Fruit fly (Drosophila melanogaster) whole organism, prepupa: ENCODE data around the gene tey.

Experiments used
- Blimp-1 ChIP-seq: fragments of 200-800 bp; sonication (Bioruptor generic); optimal IDR thresholded peaks from 3 replicates; lab custom pipeline; 2017; ENCODE audit warnings: missing biosample characterization, missing genetic modification characterization, mild to moderate bottlenecking, moderate library complexity, missing genetic modification reagents
- CG10631 ChIP-seq: fragments of 200-800 bp; sonication (Bioruptor generic); optimal IDR thresholded peaks from 2 replicates; lab custom pipeline; 2016; ENCODE audit warnings: missing biosample characterization, missing genetic modification characterization
- CG10669 ChIP-seq: fragments of 200-800 bp; sonication (Bioruptor generic); optimal IDR thresholded peaks from 3 replicates; lab custom pipeline; 2018; ENCODE audit warnings: missing biosample characterization, mild to moderate bottlenecking, missing genetic modification characterization, moderate library complexity
- CG11294 ChIP-seq: fragments of 200-800 bp; sonication (Bioruptor generic); IDR thresholded peaks from 2 replicates; pipeline ENCODE4 v1.3.6; 2022; ENCODE audit warnings: missing biosample characterization, missing genetic modification characterization
- CG11762 ChIP-seq: fragments of 200-800 bp; sonication (Bioruptor generic); optimal IDR thresholded peaks from 3 replicates; lab custom pipeline; 2016; ENCODE audit warnings: missing biosample characterization, missing genetic modification characterization; ENCODE audit not compliant: insufficient read depth
- CG11902 ChIP-seq: fragments of 200-800 bp; sonication (Bioruptor generic); optimal IDR thresholded peaks from 3 replicates; lab custom pipeline; 2016; ENCODE audit warnings: missing biosample characterization, missing genetic modification characterization
- CG15336 ChIP-seq: fragments of 200-800 bp; sonication (Bioruptor generic); IDR thresholded peaks from 2 replicates; pipeline ENCODE4 v1.3.6; 2022; ENCODE audit warnings: missing biosample characterization, missing genetic modification characterization
- CG1621 ChIP-seq: fragments of 200-800 bp; sonication (Bioruptor generic); optimal IDR thresholded peaks from 3 replicates; lab custom pipeline; 2018; ENCODE audit warnings: missing biosample characterization, mild to moderate bottlenecking, missing genetic modification characterization
- CG16779 ChIP-seq: fragments of 200-800 bp; sonication (Bioruptor generic); optimal IDR thresholded peaks from 3 replicates; lab custom pipeline; 2017; ENCODE audit warnings: missing biosample characterization, mild to moderate bottlenecking, missing genetic modification characterization
- CG3032 ChIP-seq: fragments of 200-800 bp; optimal IDR thresholded peaks from 2 replicates; lab custom pipeline; 2019; ENCODE audit warnings: missing biosample characterization, mild to moderate bottlenecking, missing genetic modification characterization, moderate library complexity
- CG31627 ChIP-seq: fragments of 200-800 bp; sonication (Bioruptor generic); optimal IDR thresholded peaks from 3 replicates; lab custom pipeline; 2016; ENCODE audit warnings: missing biosample characterization, missing genetic modification characterization
- CG32006 ChIP-seq: fragments of 200-800 bp; sonication (Bioruptor generic); optimal IDR thresholded peaks from 3 replicates; lab custom pipeline; 2017; ENCODE audit warnings: missing biosample characterization, mild to moderate bottlenecking, missing genetic modification characterization
- CG34406 ChIP-seq: fragments of 200-800 bp; sonication (Bioruptor generic); optimal IDR thresholded peaks from 3 replicates; lab custom pipeline; 2016; ENCODE audit warnings: missing biosample characterization, missing genetic modification characterization
- CG3919 ChIP-seq: fragments of 200-800 bp; sonication (Bioruptor generic); optimal IDR thresholded peaks from 3 replicates; lab custom pipeline; 2016; ENCODE audit warnings: missing biosample characterization, missing genetic modification characterization
- CG4318 ChIP-seq: fragments of 200-800 bp; sonication (Bioruptor generic); optimal IDR thresholded peaks from 3 replicates; lab custom pipeline; 2017; ENCODE audit warnings: missing biosample characterization, mild to moderate bottlenecking, missing genetic modification characterization
- CG6163 ChIP-seq: fragments of 200-800 bp; sonication (Bioruptor generic); IDR thresholded peaks from 3 replicates; pipeline ENCODE4 v1.3.6; 2022; ENCODE audit warnings: missing biosample characterization, missing genetic modification characterization
- CG6276 ChIP-seq: fragments of 200-800 bp; sonication (Bioruptor generic); optimal IDR thresholded peaks from 2 replicates; lab custom pipeline; 2017; ENCODE audit warnings: missing biosample characterization, mild to moderate bottlenecking, missing genetic modification characterization
- CG6792 ChIP-seq: fragments of 200-800 bp; sonication (Bioruptor generic); optimal IDR thresholded peaks from 3 replicates; lab custom pipeline; 2016; ENCODE audit warnings: missing biosample characterization, missing genetic modification characterization
- CG7368 ChIP-seq: fragments of 200-800 bp; sonication (Bioruptor generic); optimal IDR thresholded peaks from 3 replicates; lab custom pipeline; 2016; ENCODE audit warnings: missing biosample characterization, missing genetic modification characterization
- CG8119 ChIP-seq: fragments of 200-800 bp; sonication (Bioruptor generic); IDR thresholded peaks from 3 replicates; pipeline ENCODE4 v1.3.6; 2022; ENCODE audit warnings: missing biosample characterization, missing genetic modification characterization
- CG8319 ChIP-seq: fragments of 200-800 bp; sonication (Bioruptor generic); optimal IDR thresholded peaks from 3 replicates; lab custom pipeline; 2016; ENCODE audit warnings: missing biosample characterization, missing genetic modification characterization
- CG8632 ChIP-seq: fragments of 200-800 bp; sonication (Bioruptor generic); optimal IDR thresholded peaks from 3 replicates; lab custom pipeline; 2016; ENCODE audit warnings: missing biosample characterization, missing genetic modification characterization
- CG9139 ChIP-seq: fragments of 200-800 bp; sonication (Bioruptor generic); optimal IDR thresholded peaks from 3 replicates; lab custom pipeline; 2017; ENCODE audit warnings: missing biosample characterization, mild to moderate bottlenecking, missing genetic modification characterization
- Eip78C ChIP-seq: fragments of 200-800 bp; sonication (Bioruptor generic); peaks from one replicate; lab custom pipeline; 2016; ENCODE audit warnings: missing biosample characterization, missing genetic modification characterization
- Eip93F ChIP-seq: fragments of 200-800 bp; sonication (Bioruptor generic); optimal IDR thresholded peaks from 2 replicates; lab custom pipeline; 2016; ENCODE audit warnings: missing biosample characterization, mild to moderate bottlenecking, missing genetic modification characterization
- Ets21C ChIP-seq: fragments of 200-800 bp; sonication (Bioruptor generic); optimal IDR thresholded peaks from 3 replicates; lab custom pipeline; 2016; ENCODE audit warnings: missing biosample characterization, missing genetic modification characterization
- Ets96B ChIP-seq: fragments of 200-800 bp; optimal IDR thresholded peaks from 2 replicates; lab custom pipeline; 2019; ENCODE audit warnings: missing biosample characterization, mild to moderate bottlenecking, missing genetic modification characterization, moderate library complexity
- Gug ChIP-seq: fragments of 200-800 bp; sonication (Bioruptor generic); IDR thresholded peaks from 2 replicates; pipeline ENCODE4 v1.3.6; 2022; ENCODE audit warnings: missing biosample characterization, missing genetic modification characterization
- Hr39 ChIP-seq: fragments of 200-800 bp; sonication (Bioruptor generic); optimal IDR thresholded peaks from 2 replicates; lab custom pipeline; 2016; ENCODE audit warnings: missing biosample characterization, missing genetic modification characterization
- Lpt ChIP-seq: fragments of 200-800 bp; sonication (Bioruptor generic); optimal IDR thresholded peaks from 3 replicates; lab custom pipeline; 2016; ENCODE audit warnings: missing biosample characterization, missing genetic modification characterization
- Met ChIP-seq: fragments of 200-800 bp; sonication (Bioruptor generic); optimal IDR thresholded peaks from 3 replicates; lab custom pipeline; 2016; ENCODE audit warnings: missing biosample characterization, missing genetic modification characterization
- OdsH ChIP-seq: fragments of 200-800 bp; sonication (Bioruptor generic); optimal IDR thresholded peaks from 3 replicates; lab custom pipeline; 2016; ENCODE audit warnings: missing biosample characterization, missing genetic modification characterization
- Smox ChIP-seq: fragments of 200-800 bp; sonication (Bioruptor generic); optimal IDR thresholded peaks from 3 replicates; lab custom pipeline; 2016; ENCODE audit warnings: missing biosample characterization, missing genetic modification characterization
- Sox102F ChIP-seq: fragments of 200-800 bp; sonication (Bioruptor generic); optimal IDR thresholded peaks from 2 replicates; lab custom pipeline; 2016; ENCODE audit warnings: missing biosample characterization, mild to moderate bottlenecking, missing genetic modification characterization
- Sox14 ChIP-seq: fragments of 200-800 bp; sonication (Bioruptor generic); optimal IDR thresholded peaks from 3 replicates; lab custom pipeline; 2016; ENCODE audit warnings: missing biosample characterization, missing genetic modification characterization
- Sox15 ChIP-seq: fragments of 200-800 bp; sonication (Bioruptor generic); optimal IDR thresholded peaks from 3 replicates; lab custom pipeline; 2016; ENCODE audit warnings: missing biosample characterization, missing genetic modification characterization
- achi ChIP-seq: fragments of 200-800 bp; sonication (Bioruptor generic); optimal IDR thresholded peaks from 3 replicates; lab custom pipeline; 2016; ENCODE audit warnings: missing biosample characterization, missing genetic modification characterization
- acj6 ChIP-seq: fragments of 200-800 bp; sonication (Bioruptor generic); optimal IDR thresholded peaks from 3 replicates; lab custom pipeline; 2016; ENCODE audit warnings: missing biosample characterization, missing genetic modification characterization
- dac ChIP-seq: fragments of 200-800 bp; sonication (Bioruptor generic); optimal IDR thresholded peaks from 2 replicates; lab custom pipeline; 2017; ENCODE audit warnings: missing biosample characterization, mild to moderate bottlenecking, missing genetic modification characterization
- dsx ChIP-seq: fragments of 200-800 bp; optimal IDR thresholded peaks from 3 replicates; lab custom pipeline; 2019; ENCODE audit warnings: missing biosample characterization, mild to moderate bottlenecking, missing genetic modification characterization, moderate library complexity; ENCODE audit not compliant: poor library complexity, severe bottlenecking
- eg ChIP-seq: fragments of 200-800 bp; sonication (Bioruptor generic); IDR thresholded peaks from 3 replicates; pipeline ENCODE4 v1.3.6; 2022; ENCODE audit warnings: missing biosample characterization, missing genetic modification characterization
- esn ChIP-seq: fragments of 200-800 bp; sonication (Bioruptor generic); optimal IDR thresholded peaks from 2 replicates; lab custom pipeline; 2016; ENCODE audit warnings: missing biosample characterization, mild to moderate bottlenecking, missing genetic modification characterization, moderate library complexity
- fd85E ChIP-seq: fragments of 200-800 bp; sonication (Bioruptor generic); optimal IDR thresholded peaks from 3 replicates; lab custom pipeline; 2016; ENCODE audit warnings: missing biosample characterization, missing genetic modification characterization
- fkh ChIP-seq: fragments of 200-800 bp; sonication (Bioruptor generic); optimal IDR thresholded peaks from 3 replicates; lab custom pipeline; 2017; ENCODE audit warnings: missing biosample characterization, mild to moderate bottlenecking, missing genetic modification characterization, moderate library complexity
- net ChIP-seq: fragments of 200-800 bp; sonication (Bioruptor generic); optimal IDR thresholded peaks from 3 replicates; lab custom pipeline; 2016; ENCODE audit warnings: missing biosample characterization, missing genetic modification characterization
- pdm3 ChIP-seq: fragments of 200-800 bp; sonication (Bioruptor generic); optimal IDR thresholded peaks from 3 replicates; lab custom pipeline; 2016; ENCODE audit warnings: missing biosample characterization, missing genetic modification characterization
- salr ChIP-seq, 2 experiments: fragments of 200-800 bp; sonication (Bioruptor generic); optimal IDR thresholded peaks; 3 replicates each; lab custom pipeline; 2016 to 2018; ENCODE audit warnings: missing biosample characterization in 2 of 2, missing genetic modification characterization in 2 of 2, mild to moderate bottlenecking in 1 of 2
- spab ChIP-seq: fragments of 200-800 bp; sonication (Bioruptor generic); optimal IDR thresholded peaks from 2 replicates; lab custom pipeline; 2017; ENCODE audit warnings: missing biosample characterization, mild to moderate bottlenecking, missing genetic modification characterization, missing genetic modification reagents
- svp ChIP-seq: fragments of 200-800 bp; sonication (Bioruptor generic); peaks from one replicate; lab custom pipeline; 2016; ENCODE audit warnings: missing biosample characterization, missing genetic modification characterization
- topi ChIP-seq: fragments of 200-800 bp; sonication (Bioruptor generic); optimal IDR thresholded peaks from 3 replicates; lab custom pipeline; 2016; ENCODE audit warnings: missing biosample characterization, missing genetic modification characterization
- vri ChIP-seq: fragments of 200-800 bp; sonication (Bioruptor generic); optimal IDR thresholded peaks from 3 replicates; lab custom pipeline; 2016; ENCODE audit warnings: missing biosample characterization, mild to moderate bottlenecking, missing genetic modification characterization

The tey gene

dm6 chr3L:19618072-19618958 is 45.6 kb downstream of the tey start, which contains the start of gene asf1:
TSS of gene asf1 (plus strand) at chr3L:19618894.
- TF ChIP-seq dsx (GFP tag; lab: Kevin White, UChicago) (peak; percentile 92), CG32006 (GFP tag; lab: Kevin White, UChicago) (no peak), Blimp-1 (GFP tag; lab: Kevin White, UChicago) (no peak), CG16779 (tag; lab: Kevin White, UChicago) (no peak), CG3919 (GFP tag; lab: Kevin White, UChicago) (no peak), CG8119 (GFP tag; lab: Robert Waterston, UW) (peak; percentile 38; the same call in 1 of the 3 replicates), CG4318 (GFP tag; lab: Kevin White, UChicago) (no peak), CG11902 (no peak), Sox15 (GFP tag; lab: Kevin White, UChicago) (no peak), Eip78C (GFP tag; lab: Kevin White, UChicago) (peak; percentile 39), CG8319 (no peak), CG9139 (no peak), achi (peak; percentile 66), CG8632 (GFP tag; lab: Kevin White, UChicago) (no peak), Sox14 (GFP tag; lab: Kevin White, UChicago) (no peak), CG11762 (no peak), CG10631 (GFP tag; lab: Kevin White, UChicago) (no peak), fkh (peak; percentile 69), dac (GFP tag; lab: Kevin White, UChicago) (no peak), fd85E (no peak), Hr39 (GFP tag; lab: Kevin White, UChicago) (no peak), CG7368 (GFP tag; lab: Kevin White, UChicago) (no peak), eg (GFP tag; lab: Robert Waterston, UW) (no peak), CG15336 (GFP tag; lab: Robert Waterston, UW) (0 out of 2 replicates have a peak, but pooled peaks have one; percentile 13), CG10669 (GFP tag; lab: Kevin White, UChicago) (no peak), net (GFP tag; lab: Kevin White, UChicago) (no peak), topi (GFP tag; lab: Kevin White, UChicago) (no peak), Gug (GFP tag; lab: Robert Waterston, UW) (no peak), pdm3 (no peak), CG11294 (no peak), CG6276 (GFP tag; lab: Kevin White, UChicago) (no peak), spab (GFP tag; lab: Kevin White, UChicago) (no peak), Ets21C (no peak), CG31627 (GFP tag; lab: Kevin White, UChicago) (no peak), vri (GFP tag; lab: Kevin White, UChicago) (no peak), OdsH (GFP tag; lab: Kevin White, UChicago) (no peak), Ets96B (tag; lab: Kevin White, UChicago) (no peak), CG6163 (GFP tag; lab: Robert Waterston, UW) (no peak; the same call in 2 of the 3 replicates), CG6792 (GFP tag; lab: Kevin White, UChicago) (no peak), CG34406 (GFP tag; lab: Kevin White, UChicago) (no peak), Eip93F (GFP tag; lab: Kevin White, UChicago) (no peak), Sox102F (GFP tag; lab: Kevin White, UChicago) (no peak), CG1621 (no peak), svp (no peak), Met (GFP tag; lab: Kevin White, UChicago) (no peak), acj6 (GFP tag; lab: Kevin White, UChicago) (no peak), salr (GFP tag; optimal IDR thresholded peaks at IDR 0.05; lab: Kevin White, UChicago) (no peak), esn (GFP tag; lab: Kevin White, UChicago) (peak; percentile 27), Smox (GFP tag; lab: Kevin White, UChicago) (no peak), Lpt (GFP tag; lab: Kevin White, UChicago) (no peak), CG3032 (no peak)
